Worm (Caenorhabditis elegans) whole organism, L4 larva: ENCODE data around the gene mak-1.

Experiments used
- D1046.2 ChIP-seq: fragments of 200-800 bp; sonication (Bioruptor generic); IDR thresholded peaks from 2 replicates; pipeline ENCODE4 v1.3.6; 2022; ENCODE audit warnings: missing genetic modification characterization, missing compliant biosample characterization
- F37D6.2 ChIP-seq: sonication (generic microtip); optimal IDR thresholded peaks from 2 replicates; lab custom pipeline; 2016; ENCODE audit warnings: mild to moderate bottlenecking, missing genetic modification characterization, missing compliant biosample characterization
- F44E2.7 ChIP-seq: fragments of 200-800 bp; sonication (Bioruptor generic); IDR thresholded peaks from 2 replicates; pipeline ENCODE4 v2.1.2; 2022; ENCODE audit warnings: missing genetic modification characterization, missing compliant biosample characterization
- T20F7.1 ChIP-seq: fragments of 200-800 bp; sonication (Bioruptor generic); optimal IDR thresholded peaks from 2 replicates; lab custom pipeline; 2018; ENCODE audit warnings: mild to moderate bottlenecking, missing genetic modification characterization, missing compliant biosample characterization
- Y105C5A.15 ChIP-seq: fragments of 200-800 bp; sonication (Bioruptor generic); IDR thresholded peaks from 2 replicates; pipeline ENCODE4 v1.3.6; 2022; ENCODE audit warnings: missing genetic modification characterization, missing compliant biosample characterization
- Y5F2A.4 ChIP-seq: fragments of 200-800 bp; sonication (Bioruptor generic); optimal IDR thresholded peaks from 2 replicates; lab custom pipeline; 2018; ENCODE audit warnings: mild to moderate bottlenecking, missing genetic modification characterization, missing compliant biosample characterization
- aly-2 ChIP-seq: sonication (generic microtip); optimal IDR thresholded peaks from 2 replicates; lab custom pipeline; 2018; ENCODE audit warnings: missing biosample characterization, missing genetic modification characterization
- ceh-20 ChIP-seq: fragments of 200-800 bp; sonication (Bioruptor generic); IDR thresholded peaks from 2 replicates; pipeline ENCODE4 v1.3.6; 2022; ENCODE audit warnings: missing genetic modification reagents, missing genetic modification characterization, missing compliant biosample characterization
- ceh-44 ChIP-seq: fragments of 200-800 bp; sonication (Bioruptor generic); IDR thresholded peaks from 2 replicates; pipeline ENCODE4 v1.3.6; 2022; ENCODE audit warnings: missing genetic modification reagents, missing genetic modification characterization, missing compliant biosample characterization
- daf-16 ChIP-seq, 3 experiments: sonication (generic microtip); optimal IDR thresholded peaks; 2 replicates each; lab custom pipeline; 2016 to 2017; ENCODE audit warnings: missing genetic modification characterization in 3 of 3, missing genetic modification reagents in 3 of 3, mild to moderate bottlenecking in 2 of 3, missing compliant biosample characterization in 2 of 3, missing biosample characterization in 1 of 3, moderate library complexity in 1 of 3
- daf-19 ChIP-seq: fragments of 200-800 bp; sonication (Bioruptor generic); conservative IDR thresholded peaks from 2 replicates; pipeline ENCODE4 v1.3.6; 2022; ENCODE audit warnings: missing genetic modification characterization, missing compliant biosample characterization
- daf-8 ChIP-seq: fragments of 200-800 bp; sonication (Bioruptor generic); IDR thresholded peaks from 2 replicates; pipeline ENCODE4 v1.3.6; 2022; ENCODE audit warnings: missing genetic modification characterization, missing compliant biosample characterization
- dmd-6 ChIP-seq: fragments of 200-800 bp; sonication (Bioruptor generic); IDR thresholded peaks from 2 replicates; pipeline ENCODE4 v1.3.6; 2022; ENCODE audit warnings: missing genetic modification reagents, missing genetic modification characterization, missing compliant biosample characterization
- dmd-8 ChIP-seq: fragments of 200-800 bp; sonication (Bioruptor generic); IDR thresholded peaks from 2 replicates; pipeline ENCODE4 v1.3.6; 2022; ENCODE audit warnings: missing genetic modification characterization, missing compliant biosample characterization
- dve-1 ChIP-seq: sonication (generic microtip); optimal IDR thresholded peaks from 2 replicates; lab custom pipeline; 2017; ENCODE audit warnings: antibody characterized with exemption, mild to moderate bottlenecking, missing genetic modification characterization, missing compliant biosample characterization; ENCODE audit not compliant: insufficient read depth
- hif-1 ChIP-seq, 2 experiments: sonication (generic microtip); optimal IDR thresholded peaks; 2 replicates each; lab custom pipeline; 2016 to 2017; ENCODE audit warnings: missing compliant biosample characterization in 2 of 2, missing genetic modification characterization in 2 of 2, missing genetic modification reagents in 2 of 2, missing genotype in 2 of 2, mild to moderate bottlenecking in 1 of 2
- hlh-11 ChIP-seq: fragments of 200-800 bp; sonication (Bioruptor generic); optimal IDR thresholded peaks from 2 replicates; lab custom pipeline; 2018; ENCODE audit warnings: mild to moderate bottlenecking, missing genetic modification characterization, missing compliant biosample characterization
- hlh-30 ChIP-seq: sonication (generic microtip); optimal IDR thresholded peaks from 2 replicates; lab custom pipeline; 2017; ENCODE audit warnings: antibody characterized with exemption, mild to moderate bottlenecking, missing genetic modification characterization, missing compliant biosample characterization; ENCODE audit not compliant: insufficient read depth
- hmg-1.1 ChIP-seq: fragments of 200-800 bp; sonication (Bioruptor generic); IDR thresholded peaks from 2 replicates; pipeline ENCODE4 v1.3.6; 2022; ENCODE audit warnings: missing genetic modification reagents, missing genetic modification characterization, missing compliant biosample characterization
- lin-13 ChIP-seq: fragments of 150-350 bp; optimal IDR thresholded peaks from 2 replicates; lab custom pipeline; 2014; ENCODE audit warnings: missing biosample characterization, missing genetic modification reagents, missing genetic modification characterization
- lsy-2 ChIP-seq, 2 experiments: fragments of 150-350 bp in 1 of 2; sonication (generic microtip) in 1 of 2; optimal IDR thresholded peaks; 2 replicates each; lab custom pipeline; 2014 to 2017; ENCODE audit warnings: missing biosample characterization in 2 of 2, missing genetic modification characterization in 2 of 2
- madf-9 ChIP-seq: fragments of 200-800 bp; sonication (Bioruptor generic); conservative IDR thresholded peaks from 2 replicates; pipeline ENCODE4 v1.3.6; 2022; ENCODE audit warnings: missing genetic modification reagents, missing genetic modification characterization, missing compliant biosample characterization
- mdl-1 ChIP-seq, 2 experiments: fragments of 150-350 bp in 1 of 2; sonication (generic microtip) in 1 of 2; optimal IDR thresholded peaks; 2 replicates each; lab custom pipeline; 2014 to 2017; ENCODE audit warnings: missing biosample characterization in 2 of 2, missing genetic modification characterization in 2 of 2
- mdt-29 ChIP-seq: fragments of 200-800 bp; sonication (Bioruptor generic); IDR thresholded peaks from 2 replicates; pipeline ENCODE4 v1.3.6; 2022; ENCODE audit warnings: missing genetic modification reagents, missing genetic modification characterization, missing compliant biosample characterization
- mxl-3 ChIP-seq: fragments of 200-800 bp; sonication (Bioruptor generic); optimal IDR thresholded peaks from 2 replicates; lab custom pipeline; 2018; ENCODE audit warnings: mild to moderate bottlenecking, missing genetic modification characterization, missing compliant biosample characterization
- nhr-10 ChIP-seq: fragments of 150-350 bp; optimal IDR thresholded peaks from 2 replicates; lab custom pipeline; 2014; ENCODE audit warnings: missing biosample characterization, missing genetic modification characterization
- nhr-11 ChIP-seq: fragments of 150-350 bp; optimal IDR thresholded peaks from 2 replicates; lab custom pipeline; 2014; ENCODE audit warnings: missing biosample characterization, missing genetic modification characterization
- nhr-237 ChIP-seq: sonication (generic microtip); optimal IDR thresholded peaks from 2 replicates; lab custom pipeline; 2017; ENCODE audit warnings: missing biosample characterization, missing genetic modification characterization
- nhr-28 ChIP-seq: fragments of 150-350 bp; optimal IDR thresholded peaks from 2 replicates; lab custom pipeline; 2014; ENCODE audit warnings: missing biosample characterization, missing genetic modification characterization
- nhr-6 ChIP-seq: fragments of 150-350 bp; optimal IDR thresholded peaks from 2 replicates; lab custom pipeline; 2014; ENCODE audit warnings: missing biosample characterization, missing genetic modification characterization
- nhr-76 ChIP-seq: fragments of 150-350 bp; optimal IDR thresholded peaks from 2 replicates; lab custom pipeline; 2014; ENCODE audit warnings: missing biosample characterization, missing genetic modification characterization
- pha-4 ChIP-seq, 2 experiments: fragments of 150-350 bp in 1 of 2; fragments of 200-800 bp in 1 of 2; sonication (Bioruptor generic) in 1 of 2; IDR thresholded peaks in 1 of 2; optimal IDR thresholded peaks in 1 of 2; 2 replicates each; pipeline versions ENCODE4 v1.3.6 to Lab custom; 2014 to 2022; ENCODE audit warnings: missing genetic modification characterization in 2 of 2, missing genetic modification reagents in 2 of 2, missing biosample characterization in 1 of 2, missing compliant biosample characterization in 1 of 2
- pqm-1 ChIP-seq: sonication (generic microtip); optimal IDR thresholded peaks from 2 replicates; lab custom pipeline; 2017; ENCODE audit warnings: missing biosample characterization, missing genetic modification characterization
- set-16 ChIP-seq: fragments of 200-800 bp; sonication (Bioruptor generic); IDR thresholded peaks from 2 replicates; pipeline ENCODE4 v1.3.6; 2022; ENCODE audit warnings: missing genetic modification reagents, missing genetic modification characterization, missing compliant biosample characterization
- skn-1 ChIP-seq: fragments of 150-350 bp; optimal IDR thresholded peaks from 2 replicates; lab custom pipeline; 2014; ENCODE audit warnings: missing biosample characterization, missing genetic modification characterization
- spr-3 ChIP-seq: fragments of 200-800 bp; sonication (Bioruptor generic); optimal IDR thresholded peaks from 2 replicates; lab custom pipeline; 2018; ENCODE audit warnings: mild to moderate bottlenecking, missing genetic modification characterization, missing compliant biosample characterization
- tag-97 ChIP-seq: fragments of 200-800 bp; sonication (Bioruptor generic); IDR thresholded peaks from 2 replicates; pipeline ENCODE4 v1.3.6; 2022; ENCODE audit warnings: missing genetic modification characterization, missing compliant biosample characterization
- unc-39 ChIP-seq: sonication (generic microtip); optimal IDR thresholded peaks from 2 replicates; lab custom pipeline; 2017; ENCODE audit warnings: missing biosample characterization, missing genetic modification characterization
- unc-62 ChIP-seq, 3 experiments: fragments of 150-350 bp in 1 of 3; sonication (generic microtip); optimal IDR thresholded peaks in 2 of 3; peaks in 1 of 3; 1 replicate in 1 of 3; 2 replicates in 2 of 3; lab custom pipeline; 2014 to 2017; ENCODE audit warnings: missing biosample characterization in 3 of 3, missing genetic modification characterization in 3 of 3, missing genetic modification reagents in 3 of 3, missing genotype in 1 of 3
- ztf-11 ChIP-seq: fragments of 150-350 bp; optimal IDR thresholded peaks from 2 replicates; lab custom pipeline; 2014; ENCODE audit warnings: missing biosample characterization, missing genetic modification characterization

The mak-1 gene

ce11 chrII:8704413-8704874 lies 39.4 kb upstream of the mak-1 start, which contains the start of gene prx-5:
TSS of gene prx-5 (plus strand) at chrII:8704824.
- TF ChIP-seq skn-1 (tag; lab: Kevin White, UChicago) (no peak), dmd-6 (GFP tag; lab: Robert Waterston, UW) (peak; percentile 29; the same call in 1 of the 2 replicates), nhr-28 (tag; lab: Kevin White, UChicago) (peak; percentile 77), mxl-3 (no peak), pha-4 (GFP tag; IDR thresholded peaks at IDR 0.05; lab: Robert Waterston, UW) (no peak), pha-4 (tag; optimal IDR thresholded peaks at IDR 0.05; lab: Kevin White, UChicago) (no peak), F37D6.2 (no peak), pqm-1 (tag; lab: Kevin White, UChicago) (peak; percentile 35), unc-39 (no peak), dve-1 (peak; percentile 32), T20F7.1 (peak; percentile 10)

DNA sequence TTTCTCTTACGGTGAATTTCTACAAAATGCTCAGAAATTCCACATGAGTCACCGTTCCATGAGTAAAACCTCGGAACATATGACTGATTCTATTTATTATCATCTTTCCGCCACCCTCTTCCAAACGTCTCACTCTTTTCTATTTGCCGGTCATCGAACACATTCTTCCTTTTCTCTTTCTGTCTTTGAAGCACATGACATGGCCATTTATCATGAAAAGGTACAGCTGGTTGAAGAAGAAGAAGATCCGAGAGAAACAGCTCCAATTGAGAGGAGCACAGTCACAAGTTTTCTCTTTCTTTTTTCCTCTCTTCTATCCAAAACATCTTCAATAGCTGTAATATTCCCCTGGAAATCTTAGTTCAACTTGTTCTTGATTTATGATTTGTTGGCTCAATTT lies 36.8 kb upstream of the mak-1 start, which contains the start of gene cup-16:
cup-16 (plus strand) TSS at position 132 of the 400 bp plus-strand sequence.
- peak in 1 of 2 experiments; percentile 25 for TF ChIP-seq daf-16 (GFP tag; optimal IDR thresholded peaks at IDR 0.05; lab: Kevin White, UChicago)
- TF ChIP-seq daf-16 (tag; optimal IDR thresholded peaks at IDR 0.05; lab: Kevin White, UChicago), result no peak
- TF ChIP-seq unc-62 (GFP tag; optimal IDR thresholded peaks at IDR 0.05 in 1 of 2; lab: Kevin White, UChicago), result peak in 1 of 2 experiments; percentile 71
- TF ChIP-seq unc-62 (tag; optimal IDR thresholded peaks at IDR 0.05; lab: Kevin White, UChicago), result no peak
- no peak for TF ChIP-seq dmd-8 (GFP tag; lab: Robert Waterston, UW)
- no peak for TF ChIP-seq nhr-237 (tag; lab: Kevin White, UChicago)
- TF ChIP-seq nhr-11, result peak; percentile 71
- no peak for TF ChIP-seq dmd-6 (GFP tag; lab: Robert Waterston, UW)
- no peak for TF ChIP-seq nhr-6 (tag; lab: Kevin White, UChicago)
- no peak for TF ChIP-seq Y105C5A.15 (GFP tag; lab: Robert Waterston, UW)
- no peak for TF ChIP-seq daf-19 (GFP tag; lab: Robert Waterston, UW)
- peak; percentile 55 for TF ChIP-seq hlh-11
- TF ChIP-seq mdl-1 (tag; optimal IDR thresholded peaks at IDR 0.05; lab: Kevin White, UChicago), result no peak
- no peak for TF ChIP-seq tag-97
- no peak for TF ChIP-seq lin-13 (GFP tag; lab: Kevin White, UChicago)
- peak; percentile 74 for TF ChIP-seq hlh-30
- TF ChIP-seq F44E2.7 (GFP tag; lab: Robert Waterston, UW), result no peak
- TF ChIP-seq hmg-1.1 (GFP tag; lab: Robert Waterston, UW), result no peak
- TF ChIP-seq lsy-2 (tag; optimal IDR thresholded peaks at IDR 0.05; lab: Kevin White, UChicago), result peak in 1 of 2 experiments; percentile 36
- no peak for TF ChIP-seq D1046.2 (GFP tag; lab: Robert Waterston, UW)

- no peak for TF ChIP-seq daf-8 (GFP tag; lab: Robert Waterston, UW)
- TF ChIP-seq hif-1 (tag; optimal IDR thresholded peaks at IDR 0.05; lab: Kevin White, UChicago), result no peak
- no peak for TF ChIP-seq aly-2 (tag; lab: Kevin White, UChicago)
- TF ChIP-seq nhr-76 (tag; lab: Kevin White, UChicago), result no peak
- no peak for TF ChIP-seq spr-3
- TF ChIP-seq unc-62 (GFP tag; optimal IDR thresholded peaks at IDR 0.05 in 1 of 2; lab: Kevin White, UChicago), result no peak
- TF ChIP-seq unc-62 (tag; optimal IDR thresholded peaks at IDR 0.05; lab: Kevin White, UChicago), result no peak
- no peak for TF ChIP-seq ceh-44 (GFP tag; lab: Robert Waterston, UW)
- TF ChIP-seq lsy-2 (tag; optimal IDR thresholded peaks at IDR 0.05; lab: Kevin White, UChicago), result no peak
- no peak for TF ChIP-seq daf-16 (GFP tag; optimal IDR thresholded peaks at IDR 0.05; lab: Kevin White, UChicago)
- no peak for TF ChIP-seq daf-16 (tag; optimal IDR thresholded peaks at IDR 0.05; lab: Kevin White, UChicago)
- no peak for TF ChIP-seq mdt-29 (GFP tag; lab: Robert Waterston, UW)
- no peak for TF ChIP-seq ztf-11 (tag; lab: Kevin White, UChicago)
- no peak for TF ChIP-seq nhr-237 (tag; lab: Kevin White, UChicago)
- no peak for TF ChIP-seq ceh-20 (GFP tag; lab: Robert Waterston, UW)
- no peak for TF ChIP-seq nhr-10 (tag; lab: Kevin White, UChicago)
- no peak for TF ChIP-seq Y5F2A.4 (GFP tag; lab: Kevin White, UChicago)
- no peak for TF ChIP-seq F44E2.7 (GFP tag; lab: Robert Waterston, UW)
- no peak for TF ChIP-seq madf-9 (GFP tag; lab: Robert Waterston, UW)
- TF ChIP-seq set-16, result no peak
- TF ChIP-seq skn-1 (tag; lab: Kevin White, UChicago), result no peak
- TF ChIP-seq, all 104 proteins: peak for 0
These were observed 33.6 kb upstream of the mak-1 start, which contains the start of gene srg-15 for ce11 chrII:8710317-8710716. TSS of gene srg-15 (minus strand) at chrII:8710417.
